Worm (Caenorhabditis elegans): ENCODE data around the gene T24H7.9.

T24H7.9 gene

DNA sequence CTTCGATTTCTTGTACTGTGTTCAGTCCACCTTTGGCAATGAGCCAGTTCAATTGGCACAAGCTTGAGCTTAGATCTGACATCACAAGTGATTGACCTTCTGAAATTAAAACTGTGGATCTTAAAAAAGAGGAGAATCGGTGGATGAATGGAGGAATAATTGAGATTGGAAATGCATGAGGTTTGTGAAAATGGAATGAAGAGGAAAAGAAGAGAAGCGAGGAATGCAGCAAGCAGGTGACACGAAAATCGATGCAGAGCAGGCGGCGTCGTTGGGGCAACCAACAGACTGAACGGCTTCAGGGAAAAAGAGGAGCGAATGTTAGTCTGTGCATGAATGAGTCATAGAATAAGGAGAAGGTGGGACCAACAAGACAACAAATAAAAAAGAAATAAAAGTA lies 44.0 kb downstream of the T24H7.9 start, which contains the start of gene fkh-8:
Gene fkh-8, minus strand, starts transcription at position 101 of the 400 bp plus-strand sequence.
- TF ChIP-seq pha-4 (tag; optimal IDR thresholded peaks at IDR 0.05) (no peak), lsy-12 (tag; optimal IDR thresholded peaks at IDR 0.05) (no peak), ceh-16 (tag; optimal IDR thresholded peaks at IDR 0.05) (no peak), aly-2 (tag; optimal IDR thresholded peaks at IDR 0.05) (no peak), mml-1 (tag; optimal IDR thresholded peaks at IDR 0.05) (no peak), unc-39 (tag; optimal IDR thresholded peaks at IDR 0.05) (no peak), zag-1 (tag; optimal IDR thresholded peaks at IDR 0.05) (no peak), hmg-11 (tag; optimal IDR thresholded peaks at IDR 0.05) (no peak), nhr-77 (tag; optimal IDR thresholded peaks at IDR 0.05) (no peak), nhr-12 (tag; optimal IDR thresholded peaks at IDR 0.05) (no peak)

DNA sequence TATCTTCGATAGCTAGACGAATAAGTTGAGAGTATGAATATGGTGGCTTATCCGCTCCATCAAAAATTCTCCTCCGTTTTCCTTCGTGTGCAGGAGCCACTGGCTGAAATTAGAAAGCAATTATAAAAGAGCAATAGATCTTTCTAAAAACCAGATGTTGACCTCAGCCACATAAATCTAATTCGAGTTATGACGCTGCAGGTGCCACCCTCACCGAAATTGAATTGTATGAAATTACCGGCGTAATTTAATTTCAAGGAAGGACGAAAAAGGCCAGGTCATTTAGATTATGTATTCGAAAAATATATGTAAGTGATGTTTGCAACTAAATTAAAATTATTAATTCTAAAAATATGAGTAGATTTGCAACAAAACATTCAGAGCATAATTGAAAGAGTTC lies 44.5 kb downstream of the T24H7.9 start:
- TF ChIP-seq aly-2 (tag; optimal IDR thresholded peaks at IDR 0.05) (no peak), pqm-1 (tag; optimal IDR thresholded peaks at IDR 0.05) (no peak), egl-5 (tag; optimal IDR thresholded peaks at IDR 0.05) (no peak), ZK546.5 (tag; optimal IDR thresholded peaks at IDR 0.05) (no peak), ceh-16 (tag; optimal IDR thresholded peaks at IDR 0.05) (no peak), nhr-67 (tag; optimal IDR thresholded peaks at IDR 0.05) (no peak), nhr-43 (tag; optimal IDR thresholded peaks at IDR 0.05; ENCODE audit: poor library complexity, severe bottlenecking) (no peak), hmg-11 (tag; optimal IDR thresholded peaks at IDR 0.05) (no peak), nhr-237 (tag; optimal IDR thresholded peaks at IDR 0.05) (no peak), skn-1 (tag; optimal IDR thresholded peaks at IDR 0.05) (no peak), ceh-9 (tag; optimal IDR thresholded peaks at IDR 0.05) (no peak), elt-2 (tag; optimal IDR thresholded peaks at IDR 0.05) (no peak), nhr-28 (tag; optimal IDR thresholded peaks at IDR 0.05) (no peak), lsy-12 (tag; optimal IDR thresholded peaks at IDR 0.05) (no peak), mdl-1 (tag; optimal IDR thresholded peaks at IDR 0.05) (no peak), egl-27 (tag; optimal IDR thresholded peaks at IDR 0.05) (no peak)

Data from whole organism, L3 larva.